Worm (Caenorhabditis elegans) whole organism, mixed stage, embryonic: ENCODE results near the gene D1086.1.

ENCODE experiments used
- blmp-1 ChIP-seq: fragments of 150-350 bp; optimal IDR thresholded peaks from 2 replicates; lab custom pipeline; 2014; ENCODE audit warnings: missing biosample characterization, missing genetic modification characterization
- lin-13 ChIP-seq: fragments of 150-350 bp; optimal IDR thresholded peaks from 2 replicates; lab custom pipeline; 2014; ENCODE audit warnings: missing biosample characterization, missing genetic modification characterization
- lsy-2 ChIP-seq: fragments of 150-350 bp; optimal IDR thresholded peaks from 2 replicates; lab custom pipeline; 2014; ENCODE audit warnings: missing biosample characterization, missing genetic modification characterization
- mep-1 ChIP-seq: fragments of 150-350 bp; optimal IDR thresholded peaks from 2 replicates; lab custom pipeline; 2017; ENCODE audit warnings: missing biosample characterization, missing genetic modification reagents, missing genetic modification characterization, inconsistent platforms
- nhr-12 ChIP-seq: fragments of 150-350 bp; optimal IDR thresholded peaks from 2 replicates; lab custom pipeline; 2014; ENCODE audit warnings: missing biosample characterization, missing genetic modification characterization
- nhr-28 ChIP-seq: fragments of 150-350 bp; optimal IDR thresholded peaks from 2 replicates; lab custom pipeline; 2014; ENCODE audit warnings: missing biosample characterization, missing genetic modification characterization
- nhr-76 ChIP-seq: sonication (generic microtip); optimal IDR thresholded peaks from 2 replicates; lab custom pipeline; 2017; ENCODE audit warnings: missing biosample characterization, missing genetic modification characterization
- snpc-4 ChIP-seq: fragments of 150-350 bp; optimal IDR thresholded peaks from 2 replicates; lab custom pipeline; 2014; ENCODE audit warnings: missing biosample characterization, missing genetic modification characterization
- unc-62 ChIP-seq: fragments of 150-350 bp; optimal IDR thresholded peaks from 2 replicates; lab custom pipeline; 2014; ENCODE audit warnings: missing biosample characterization, missing genetic modification reagents, missing genetic modification characterization

ce11 chrV:14085589-14085988, 13.1 kb upstream of the D1086.1 start, which contains the start of gene D1086.18:
- TF ChIP-seq lsy-2 (tag; lab: Kevin White, UChicago) (no peak), snpc-4 (tag; lab: Kevin White, UChicago) (no peak), unc-62 (GFP tag; lab: Kevin White, UChicago) (no peak), mep-1 (tag; lab: Kevin White, UChicago) (no peak), blmp-1 (tag; lab: Kevin White, UChicago) (no peak), lin-13 (no peak), nhr-12 (tag; lab: Kevin White, UChicago) (no peak), nhr-28 (tag; lab: Kevin White, UChicago) (no peak), nhr-76 (tag; lab: Kevin White, UChicago) (no peak)
